Fruit fly (Drosophila melanogaster) whole organism, embryonic: ENCODE data around the gene CG8034.

Experiments
- CG1024 ChIP-seq: fragments of 200-800 bp; sonication (Bioruptor generic); IDR thresholded peaks from 2 replicates; pipeline ENCODE4 v1.3.6; 2022; ENCODE audit warnings: missing biosample characterization, missing genetic modification characterization
- CG10462 ChIP-seq: fragments of 200-800 bp; sonication (Bioruptor generic); optimal IDR thresholded peaks from 2 replicates; lab custom pipeline; 2016; ENCODE audit warnings: missing biosample characterization, missing genetic modification characterization
- CG13296 ChIP-seq: fragments of 200-800 bp; sonication (Bioruptor generic); optimal IDR thresholded peaks from 3 replicates; lab custom pipeline; 2018; ENCODE audit warnings: missing biosample characterization, mild to moderate bottlenecking, missing genetic modification characterization
- CG15601 ChIP-seq: fragments of 200-800 bp; sonication (Bioruptor generic); optimal IDR thresholded peaks from 3 replicates; lab custom pipeline; 2019; ENCODE audit warnings: missing biosample characterization, mild to moderate bottlenecking, missing genetic modification characterization, moderate library complexity
- CG16779 ChIP-seq: fragments of 200-800 bp; sonication (Bioruptor generic); IDR thresholded peaks from 2 replicates; pipeline ENCODE4 v1.3.6; 2022; ENCODE audit warnings: missing biosample characterization, missing genetic modification characterization
- CG16813 ChIP-seq: fragments of 200-800 bp; sonication (Bioruptor generic); IDR thresholded peaks from 3 replicates; pipeline ENCODE4 v1.3.6; 2022; ENCODE audit warnings: missing biosample characterization, missing genetic modification characterization; ENCODE audit not compliant: partially characterized antibody
- CG17328 ChIP-seq: fragments of 200-800 bp; sonication (Bioruptor generic); IDR thresholded peaks from 2 replicates; pipeline ENCODE4 v1.3.6; 2022; ENCODE audit warnings: missing biosample characterization, missing genetic modification characterization
- CG17912 ChIP-seq: fragments of 200-800 bp; sonication (Bioruptor generic); optimal IDR thresholded peaks from 2 replicates; lab custom pipeline; 2018; ENCODE audit warnings: missing biosample characterization, mild to moderate bottlenecking, missing genetic modification characterization
- CG18619 ChIP-seq: fragments of 200-800 bp; sonication (Bioruptor generic); optimal IDR thresholded peaks from 3 replicates; lab custom pipeline; 2017; ENCODE audit warnings: missing biosample characterization, mild to moderate bottlenecking, missing genetic modification characterization
- CG2875 ChIP-seq: fragments of 200-800 bp; sonication (Bioruptor generic); optimal IDR thresholded peaks from 2 replicates; lab custom pipeline; 2017; ENCODE audit warnings: missing biosample characterization, mild to moderate bottlenecking, missing genetic modification characterization, missing genetic modification reagents
- CG32772 ChIP-seq: fragments of 200-800 bp; sonication (Bioruptor generic); IDR thresholded peaks from 2 replicates; pipeline ENCODE4 v1.3.6; 2022; ENCODE audit warnings: missing biosample characterization, missing genetic modification characterization
- CG33213 ChIP-seq: fragments of 200-800 bp; sonication (Bioruptor generic); optimal IDR thresholded peaks from 3 replicates; lab custom pipeline; 2016; ENCODE audit warnings: missing biosample characterization, missing genetic modification characterization
- CG4424 ChIP-seq: fragments of 200-800 bp; sonication (Bioruptor generic); optimal IDR thresholded peaks from 3 replicates; lab custom pipeline; 2016; ENCODE audit warnings: missing biosample characterization, missing genetic modification characterization
- CG4854 ChIP-seq: fragments of 200-800 bp; sonication (Bioruptor generic); optimal IDR thresholded peaks from 2 replicates; lab custom pipeline; 2016; ENCODE audit warnings: missing biosample characterization, missing genetic modification characterization, inconsistent platforms
- CG7271 ChIP-seq: fragments of 200-800 bp; sonication (Bioruptor generic); optimal IDR thresholded peaks from 2 replicates; lab custom pipeline; 2018; ENCODE audit warnings: missing biosample characterization, mild to moderate bottlenecking, missing genetic modification characterization, moderate library complexity
- CG7963 ChIP-seq: fragments of 200-800 bp; sonication (Bioruptor generic); IDR thresholded peaks from 3 replicates; pipeline ENCODE4 v1.3.6; 2022; ENCODE audit warnings: missing biosample characterization, missing genetic modification characterization; ENCODE audit not compliant: partially characterized antibody
- CG9215 ChIP-seq: fragments of 200-800 bp; sonication (Bioruptor generic); IDR thresholded peaks from 2 replicates; pipeline ENCODE4 v1.3.6; 2022; ENCODE audit warnings: missing biosample characterization, missing genetic modification characterization
- CTCF ChIP-seq: fragments of 200-800 bp; sonication (Bioruptor generic); optimal IDR thresholded peaks from 2 replicates; lab custom pipeline; 2017; ENCODE audit warnings: missing biosample characterization, mild to moderate bottlenecking, missing genetic modification characterization, moderate library complexity
- CoRest ChIP-seq: fragments of 200-800 bp; sonication (Bioruptor generic); optimal IDR thresholded peaks from 3 replicates; lab custom pipeline; 2018; ENCODE audit warnings: missing biosample characterization, mild to moderate bottlenecking, missing genetic modification characterization, moderate library complexity
- D19B ChIP-seq: fragments of 200-800 bp; sonication (Bioruptor generic); optimal IDR thresholded peaks from 2 replicates; lab custom pipeline; 2017; ENCODE audit warnings: missing biosample characterization, mild to moderate bottlenecking, missing genetic modification characterization
- Elba2 ChIP-seq: fragments of 200-800 bp; sonication (Bioruptor generic); optimal IDR thresholded peaks from 3 replicates; lab custom pipeline; 2016; ENCODE audit warnings: missing biosample characterization, missing genetic modification characterization
- Ets65A ChIP-seq: fragments of 200-800 bp; sonication (Bioruptor generic); peaks from one replicate; lab custom pipeline; 2016; ENCODE audit warnings: missing biosample characterization, missing genetic modification characterization
- GATAe ChIP-seq: fragments of 200-800 bp; sonication (Bioruptor generic); conservative IDR thresholded peaks from 2 replicates; pipeline ENCODE4 v1.3.6; 2022; ENCODE audit warnings: missing biosample characterization, missing genetic modification characterization
- Hr3 ChIP-seq: fragments of 200-800 bp; sonication (Bioruptor generic); optimal IDR thresholded peaks from 3 replicates; lab custom pipeline; 2016; ENCODE audit warnings: missing biosample characterization, missing genetic modification characterization
- Jarid2 ChIP-seq: fragments of 200-800 bp; sonication (Bioruptor generic); optimal IDR thresholded peaks from 3 replicates; lab custom pipeline; 2017; ENCODE audit warnings: mild to moderate bottlenecking, missing biosample characterization, missing genetic modification reagents, missing genetic modification characterization
- MTF-1 ChIP-seq: fragments of 200-800 bp; sonication (Bioruptor generic); optimal IDR thresholded peaks from 2 replicates; lab custom pipeline; 2018; ENCODE audit warnings: missing biosample characterization, mild to moderate bottlenecking, missing genetic modification characterization, borderline replicate concordance
- NFAT ChIP-seq: fragments of 200-800 bp; sonication (Bioruptor generic); IDR thresholded peaks from 2 replicates; pipeline ENCODE4 v1.3.6; 2022; ENCODE audit warnings: missing biosample characterization, missing genetic modification characterization
- Nf-YB ChIP-seq: fragments of 200-800 bp; sonication (Bioruptor generic); optimal IDR thresholded peaks from 3 replicates; lab custom pipeline; 2019; ENCODE audit warnings: missing biosample characterization, mild to moderate bottlenecking, missing genetic modification characterization, moderate library complexity
- Oli ChIP-seq: fragments of 200-800 bp; sonication (Bioruptor generic); optimal IDR thresholded peaks from 2 replicates; lab custom pipeline; 2018; ENCODE audit warnings: missing biosample characterization, mild to moderate bottlenecking, missing genetic modification characterization, moderate library complexity
- Optix ChIP-seq: fragments of 200-800 bp; sonication (Bioruptor generic); IDR thresholded peaks from 3 replicates; pipeline ENCODE4 v1.3.6; 2022; ENCODE audit warnings: missing biosample characterization, missing genetic modification characterization
- Ptx1 ChIP-seq: fragments of 200-800 bp; sonication (Bioruptor generic); IDR thresholded peaks from 2 replicates; pipeline ENCODE4 v1.3.6; 2022; ENCODE audit warnings: missing biosample characterization, missing genetic modification characterization
- Sin3A ChIP-seq: fragments of >200 bp; optimal IDR thresholded peaks from 2 replicates; lab custom pipeline; 2018
- ac ChIP-seq: fragments of 200-800 bp; sonication (Bioruptor generic); optimal IDR thresholded peaks from 3 replicates; lab custom pipeline; 2017; ENCODE audit warnings: missing biosample characterization, mild to moderate bottlenecking, missing genetic modification characterization
- amos ChIP-seq: fragments of 200-800 bp; sonication (Bioruptor generic); IDR thresholded peaks from 2 replicates; pipeline ENCODE4 v1.3.6; 2022; ENCODE audit warnings: missing biosample characterization, missing genetic modification characterization; ENCODE audit not compliant: partially characterized antibody
- az2 ChIP-seq: fragments of 200-800 bp; sonication (Bioruptor generic); optimal IDR thresholded peaks from 3 replicates; lab custom pipeline; 2016; ENCODE audit warnings: missing biosample characterization, missing genetic modification characterization
- bbx ChIP-seq: fragments of 200-800 bp; sonication (Bioruptor generic); IDR thresholded peaks from 2 replicates; pipeline ENCODE4 v1.3.6; 2022; ENCODE audit warnings: missing biosample characterization, missing genetic modification characterization; ENCODE audit not compliant: partially characterized antibody
- bsh ChIP-seq, 2 experiments: fragments of 200-800 bp; sonication (Bioruptor generic); optimal IDR thresholded peaks; 2 replicates each; lab custom pipeline; 2017 to 2018; ENCODE audit warnings: mild to moderate bottlenecking in 2 of 2, missing biosample characterization in 2 of 2, missing genetic modification characterization in 2 of 2, moderate library complexity in 1 of 2
- chn ChIP-seq: fragments of 200-800 bp; sonication (Bioruptor generic); optimal IDR thresholded peaks from 2 replicates; lab custom pipeline; 2016; ENCODE audit warnings: missing biosample characterization, missing genetic modification characterization
- dati ChIP-seq: fragments of 200-800 bp; sonication (Bioruptor generic); IDR thresholded peaks from 2 replicates; pipeline ENCODE4 v1.3.6; 2022; ENCODE audit warnings: missing biosample characterization, missing genetic modification characterization
- ewg ChIP-seq: fragments of 200-800 bp; sonication (Bioruptor generic); optimal IDR thresholded peaks from 3 replicates; lab custom pipeline; 2017; ENCODE audit warnings: mild to moderate bottlenecking, missing biosample characterization, missing genetic modification reagents, missing genetic modification characterization
- ham ChIP-seq: fragments of 200-800 bp; sonication (Bioruptor generic); IDR thresholded peaks from 2 replicates; pipeline ENCODE4 v1.3.6; 2022; ENCODE audit warnings: missing biosample characterization, missing genetic modification characterization
- kay ChIP-seq: fragments of 200-800 bp; sonication (Bioruptor generic); optimal IDR thresholded peaks from 2 replicates; lab custom pipeline; 2016; ENCODE audit warnings: missing biosample characterization, missing genetic modification characterization
- lilli ChIP-seq: fragments of 200-800 bp; sonication (Bioruptor generic); optimal IDR thresholded peaks from 3 replicates; lab custom pipeline; 2016; ENCODE audit warnings: missing biosample characterization, missing genetic modification characterization
- odd ChIP-seq: fragments of 200-800 bp; sonication (Bioruptor generic); optimal IDR thresholded peaks from 2 replicates; lab custom pipeline; 2017; ENCODE audit warnings: missing biosample characterization, mild to moderate bottlenecking, missing genetic modification characterization
- sens-2 ChIP-seq: fragments of 200-800 bp; sonication (Bioruptor generic); IDR thresholded peaks from 2 replicates; pipeline ENCODE4 v1.3.6; 2022; ENCODE audit warnings: missing biosample characterization, missing genetic modification characterization
- slbo ChIP-seq: fragments of 200-800 bp; sonication (Bioruptor generic); IDR thresholded peaks from 2 replicates; pipeline ENCODE4 v1.3.6; 2022; ENCODE audit warnings: missing biosample characterization, missing genetic modification characterization
- vfl ChIP-seq: fragments of 200-800 bp; sonication (Bioruptor generic); optimal IDR thresholded peaks from 2 replicates; lab custom pipeline; 2016; ENCODE audit warnings: missing biosample characterization, missing genetic modification characterization
- wek ChIP-seq: fragments of 200-800 bp; sonication (Bioruptor generic); optimal IDR thresholded peaks from 3 replicates; lab custom pipeline; 2018; ENCODE audit warnings: missing biosample characterization, mild to moderate bottlenecking, missing genetic modification characterization, moderate library complexity
- zf30C ChIP-seq: fragments of 200-800 bp; sonication (Bioruptor generic); optimal IDR thresholded peaks from 3 replicates; lab custom pipeline; 2018; ENCODE audit warnings: missing biosample characterization, mild to moderate bottlenecking, missing genetic modification characterization

CG8034 gene

DNA sequence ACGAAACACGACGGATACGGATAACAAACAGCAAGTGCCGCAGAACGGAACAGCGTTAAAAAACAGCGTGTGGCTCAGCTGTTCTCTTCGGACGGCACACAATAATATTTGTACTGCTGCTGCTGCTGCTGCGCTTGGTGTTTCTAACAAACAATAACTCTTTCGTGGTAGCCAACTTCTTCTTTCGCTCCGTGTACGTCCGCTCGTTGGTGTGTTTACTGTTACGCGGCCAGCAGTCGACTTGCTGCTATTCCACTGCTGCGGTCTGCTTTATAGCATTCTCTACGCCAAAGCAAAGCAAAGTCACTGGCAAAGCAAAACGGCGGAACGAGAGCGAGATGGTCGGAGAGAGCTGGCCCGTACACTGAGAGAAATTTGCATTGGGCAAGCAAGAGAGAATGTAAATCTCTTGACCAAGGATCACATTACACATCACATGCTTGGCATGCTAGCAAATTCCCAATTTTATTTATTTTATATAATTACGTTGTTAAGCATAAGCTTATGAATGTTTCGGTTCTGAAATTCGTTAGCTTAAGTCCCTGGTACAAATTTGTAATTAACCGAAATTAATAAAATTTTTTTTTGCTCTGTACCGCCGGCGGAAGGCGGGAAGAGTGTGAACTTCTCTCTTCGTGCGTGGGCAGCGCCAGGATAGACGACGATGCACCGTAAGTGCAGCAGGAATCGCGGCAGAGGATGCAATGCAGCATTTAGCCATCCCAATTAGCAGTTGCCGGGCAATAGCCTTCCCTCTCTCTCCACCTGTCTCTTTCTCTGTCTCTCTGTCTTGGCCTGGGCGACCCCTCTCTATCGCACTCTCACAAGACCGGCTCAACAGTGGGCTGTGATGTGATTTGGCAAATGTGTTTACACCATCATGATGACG, 24.1 kb upstream of the CG8034 start, which contains the start of gene out (continued):
- TF ChIP-seq CG17912 (GFP tag; lab: Kevin White, UChicago) (peak; percentile 42), ewg (GFP tag; lab: Kevin White, UChicago) (peak; percentile 91), Nf-YB (peak; percentile 82), slbo (peak; percentile 95), CG18619 (GFP tag; lab: Kevin White, UChicago) (peak; percentile 94), vfl (GFP tag; lab: Kevin White, UChicago) (peak; percentile 86), dati (GFP tag; lab: Robert Waterston, UW) (peak; percentile 83; the same call in 1 of the 2 replicates), Oli (tag; lab: Kevin White, UChicago) (peak; percentile 95), CoRest (peak; percentile 96), Elba2 (peak; percentile 44), CG2875 (GFP tag; lab: Kevin White, UChicago) (peak; percentile 91), ac (GFP tag; lab: Kevin White, UChicago) (peak; percentile 88), Sin3A (lab: Kevin White, UChicago) (no peak), CG4854 (GFP tag; lab: Kevin White, UChicago) (peak; percentile 86), az2 (GFP tag; lab: Kevin White, UChicago) (peak; percentile 94), wek (GFP tag; lab: Kevin White, UChicago) (peak; percentile 75), CG9215 (GFP tag; lab: Robert Waterston, UW) (peak; percentile 92), Jarid2 (GFP tag; lab: Kevin White, UChicago) (peak; percentile 86), kay (GFP tag; lab: Kevin White, UChicago) (peak; percentile 86), CG7271 (tag; lab: Kevin White, UChicago) (peak; percentile 57), CG16779 (peak; percentile 70; the same call in 1 of the 2 replicates), Ets65A (peak; percentile 99), ham (peak; percentile 85), bbx (peak; percentile 50), sens-2 (GFP tag; lab: Robert Waterston, UW) (peak; percentile 88), CG1024 (GFP tag; lab: Robert Waterston, UW) (peak; percentile 86), zf30C (peak; percentile 98), CG33213 (peak; percentile 78), Ptx1 (GFP tag; lab: Robert Waterston, UW) (peak; percentile 95), lilli (GFP tag; lab: Kevin White, UChicago) (peak; percentile 94), CG13296 (GFP tag; lab: Kevin White, UChicago) (peak; percentile 90), chn (GFP tag; lab: Kevin White, UChicago) (peak; percentile 90), MTF-1 (GFP tag; lab: Kevin White, UChicago) (peak; percentile 86), CG32772 (GFP tag; lab: Robert Waterston, UW) (peak; percentile 93), CG7963 (GFP tag; lab: Robert Waterston, UW) (no peak), CG17328 (GFP tag; lab: Robert Waterston, UW) (peak; percentile 90), CG15601 (tag; lab: Kevin White, UChicago) (peak; percentile 90), bsh (GFP tag; optimal IDR thresholded peaks at IDR 0.05; lab: Kevin White, UChicago) (peak; percentile 95), CG4424 (GFP tag; lab: Kevin White, UChicago) (peak; percentile 93), CG10462 (GFP tag; lab: Kevin White, UChicago) (peak; percentile 83), amos (peak; percentile 32; the same call in 1 of the 2 replicates), odd (GFP tag; lab: Kevin White, UChicago) (peak; percentile 94), CTCF (peak; percentile 59), GATAe (GFP tag; lab: Robert Waterston, UW) (peak; percentile 81), Hr3 (peak; percentile 94), D19B (GFP tag; lab: Kevin White, UChicago) (peak; percentile 86), NFAT (GFP tag; lab: Robert Waterston, UW) (peak; percentile 89), CG16813 (no peak), Optix (GFP tag; lab: Robert Waterston, UW) (peak; percentile 91)
